Worm (Caenorhabditis elegans) whole organism, late embryonic: ENCODE data around the gene B0244.5.

Experiments
- ama-1 ChIP-seq: fragments of 150-350 bp; optimal IDR thresholded peaks from 2 replicates; lab custom pipeline; 2014
- ceh-19 ChIP-seq: fragments of 200-800 bp; sonication (Bioruptor generic); optimal IDR thresholded peaks from 2 replicates; lab custom pipeline; 2018; ENCODE audit warnings: mild to moderate bottlenecking, missing genetic modification characterization, missing compliant biosample characterization
- eyg-1 ChIP-seq: sonication (generic microtip); optimal IDR thresholded peaks from 2 replicates; lab custom pipeline; 2016; ENCODE audit warnings: missing genotype, missing genetic modification characterization, missing compliant biosample characterization
- fkh-6 ChIP-seq: sonication (generic microtip); optimal IDR thresholded peaks from 2 replicates; lab custom pipeline; 2016; ENCODE audit warnings: missing genetic modification characterization, missing compliant biosample characterization
- lim-6 ChIP-seq: sonication (generic microtip); optimal IDR thresholded peaks from 2 replicates; lab custom pipeline; 2016; ENCODE audit warnings: missing genetic modification characterization, missing compliant biosample characterization
- madf-2 ChIP-seq: sonication (generic microtip); optimal IDR thresholded peaks from 2 replicates; lab custom pipeline; 2017; ENCODE audit warnings: missing genetic modification characterization, missing compliant biosample characterization
- npax-4 ChIP-seq: sonication (generic microtip); optimal IDR thresholded peaks from 2 replicates; lab custom pipeline; 2016; ENCODE audit warnings: missing genetic modification characterization, missing compliant biosample characterization
- sox-4 ChIP-seq: sonication (generic microtip); optimal IDR thresholded peaks from 2 replicates; lab custom pipeline; 2017; ENCODE audit warnings: mild to moderate bottlenecking, missing genetic modification characterization, inconsistent platforms, missing compliant biosample characterization
- tbx-2 ChIP-seq: sonication (generic microtip); optimal IDR thresholded peaks from 2 replicates; lab custom pipeline; 2016; ENCODE audit warnings: missing genetic modification characterization, missing compliant biosample characterization

DNA sequence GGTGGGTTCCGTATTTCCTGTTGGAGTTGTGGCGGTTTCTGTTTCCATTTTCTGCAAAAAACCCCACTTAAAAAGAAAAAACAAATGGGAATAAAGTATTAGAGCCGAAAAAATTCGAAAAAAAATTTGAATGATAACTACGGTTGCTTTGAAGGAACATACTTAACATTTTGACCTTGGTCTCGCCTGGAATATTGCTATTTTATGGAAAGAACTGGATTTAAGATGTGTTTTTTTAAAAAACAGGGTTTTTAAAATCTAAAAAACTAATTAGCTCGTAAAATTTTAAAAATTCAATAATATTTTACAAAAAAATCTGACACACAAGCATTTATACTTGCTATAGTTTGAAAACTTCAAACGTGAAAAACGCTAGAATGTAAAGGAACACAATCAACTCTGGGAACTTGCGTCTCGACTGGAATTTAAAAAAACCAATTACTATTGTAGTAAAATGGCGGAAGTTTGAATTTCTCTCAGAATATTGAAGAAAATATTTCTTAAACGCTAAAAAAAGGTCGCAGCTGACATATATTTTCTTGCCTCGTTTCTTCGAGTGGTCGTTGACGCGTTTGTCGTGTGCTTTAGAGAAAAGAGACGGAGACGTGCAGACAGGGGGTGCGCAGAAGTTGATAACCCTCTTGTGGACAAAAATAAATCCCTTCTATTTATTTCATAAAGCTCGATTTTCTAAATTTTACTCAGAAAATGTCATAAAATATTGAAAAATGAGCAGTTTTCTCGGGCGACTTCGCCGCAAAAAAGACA is 46.5 kb upstream of the B0244.5 start, which contains the start of the genes lgg-3 and rgs-5:
- TF ChIP-seq madf-2 (tag; lab: Kevin White, UChicago) (no peak), fkh-6 (tag; lab: Kevin White, UChicago) (no peak), ama-1 (no peak), sox-4 (tag; lab: Kevin White, UChicago) (no peak), tbx-2 (tag; lab: Kevin White, UChicago) (no peak), ceh-19 (no peak), npax-4 (tag; lab: Kevin White, UChicago) (no peak), lim-6 (tag; lab: Kevin White, UChicago) (no peak), eyg-1 (tag; lab: Kevin White, UChicago) (no peak)
